Worm (Caenorhabditis elegans): ENCODE results near the gene lsm-7.

Gene lsm-7

ce11 chrIV:10958230-10958588 lies 24.9 kb downstream of the lsm-7 start, which contains the start of gene sri-19:
sri-19 (plus strand) TSS chrIV:10958372.
- TF ChIP-seq hmg-20 (GFP tag; IDR thresholded peaks at IDR 0.05) = no peak
- TF ChIP-seq Y79H2A.3 (GFP tag; conservative IDR thresholded peaks at IDR 0.05) = no peak
- no peak for TF ChIP-seq ZK185.1 (tag; optimal IDR thresholded peaks at IDR 0.05; ENCODE audit: poor library complexity, severe bottlenecking)
- no peak for TF ChIP-seq dpl-1 (GFP tag; optimal IDR thresholded peaks at IDR 0.05)
- TF ChIP-seq D2030.7 (GFP tag; IDR thresholded peaks at IDR 0.05) = no peak
- TF ChIP-seq F57C9.4 (tag; optimal IDR thresholded peaks at IDR 0.05) = no peak
- TF ChIP-seq ceh-27 (GFP tag; optimal IDR thresholded peaks at IDR 0.05) = no peak
- TF ChIP-seq ama-1 (optimal IDR thresholded peaks at IDR 0.05) = no peak
- no peak for TF ChIP-seq ama-1 (GFP tag; optimal IDR thresholded peaks at IDR 0.05)
- no peak for TF ChIP-seq lag-1 (GFP tag; IDR thresholded peaks at IDR 0.05)
- TF ChIP-seq F52B5.7 (tag; optimal IDR thresholded peaks at IDR 0.05) = no peak

ce11 chrIV:10964688-10965087 lies 31.4 kb downstream of the lsm-7 start:
- TF ChIP-seq nhr-80 (tag; optimal IDR thresholded peaks at IDR 0.05) (peak; percentile 57), mes-4 (tag; optimal IDR thresholded peaks at IDR 0.05) (no peak)

DNA sequence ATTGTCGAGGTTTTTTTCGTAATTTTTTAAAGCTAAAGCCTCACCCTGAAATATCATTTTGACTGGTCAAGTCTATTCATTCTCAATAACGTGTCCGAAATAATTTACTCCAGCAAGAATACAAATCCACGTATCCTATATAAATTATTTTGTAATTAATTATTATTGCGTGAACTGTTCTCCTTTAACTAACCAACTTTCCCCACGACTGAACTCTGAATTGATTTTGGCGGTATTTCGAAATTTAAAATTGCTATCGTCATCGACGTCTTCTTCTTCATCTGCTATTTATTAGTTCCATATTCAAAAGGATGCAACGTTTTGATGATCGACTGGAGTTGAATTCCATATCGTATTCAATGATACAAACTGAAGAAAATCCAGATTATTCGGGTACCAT lies 33.1 kb downstream of the lsm-7 start, which contains the start of the genes aqp-3 and Y69E1A.8:
Gene aqp-3, minus strand, starts transcription at position 101 of the 400 bp plus-strand sequence.
Gene Y69E1A.8, plus strand, starts transcription at position 246 of the 400 bp plus-strand sequence.
- TF ChIP-seq fkh-3 (tag; optimal IDR thresholded peaks at IDR 0.05) (no peak), attf-6 (GFP tag; IDR thresholded peaks at IDR 0.05) (no peak), K11D2.4 (GFP tag; IDR thresholded peaks at IDR 0.05) (no peak), attf-3 (GFP tag; conservative IDR thresholded peaks at IDR 0.05) (no peak), ekl-4 (GFP tag; IDR thresholded peaks at IDR 0.05) (no peak), sdz-38 (tag; optimal IDR thresholded peaks at IDR 0.05) (no peak), nhr-27 (tag; optimal IDR thresholded peaks at IDR 0.05) (no peak), F33H1.4 (GFP tag; IDR thresholded peaks at IDR 0.05) (no peak), T26A5.8 (tag; optimal IDR thresholded peaks at IDR 0.05) (no peak), somi-1 (GFP tag; optimal IDR thresholded peaks at IDR 0.05) (no peak), nfya-1 (tag; optimal IDR thresholded peaks at IDR 0.05; ENCODE audit: borderline replicate concordance, insufficient read depth) (no peak)

ce11 chrIV:10970333-10970732 lies 37.0 kb downstream of the lsm-7 start:
- peak; percentile 45 for TF ChIP-seq ztf-22 (GFP tag; optimal IDR thresholded peaks at IDR 0.05)
- TF ChIP-seq bed-1 (GFP tag; IDR thresholded peaks at IDR 0.05) = no peak
- TF ChIP-seq B0035.1 (tag; optimal IDR thresholded peaks at IDR 0.05) = no peak
- TF ChIP-seq let-607 (tag; optimal IDR thresholded peaks at IDR 0.05) = peak; percentile 34 to 66
- no peak for TF ChIP-seq repo-1 (tag; optimal IDR thresholded peaks at IDR 0.05)
- peak; percentile 77 for TF ChIP-seq ets-4 (GFP tag; optimal IDR thresholded peaks at IDR 0.05)
- TF ChIP-seq ceh-27 (GFP tag; optimal IDR thresholded peaks at IDR 0.05) = no peak
- TF ChIP-seq T07F8.4 (tag; optimal IDR thresholded peaks at IDR 0.05) = no peak
- no peak for TF ChIP-seq F39B2.1 (GFP tag; IDR thresholded peaks at IDR 0.05)
- no peak for TF ChIP-seq F52B5.7 (tag; optimal IDR thresholded peaks at IDR 0.05)
- TF ChIP-seq T26A5.8 (tag; optimal IDR thresholded peaks at IDR 0.05) = no peak
- no peak for TF ChIP-seq madf-8 (GFP tag; conservative IDR thresholded peaks at IDR 0.05)
- no peak for TF ChIP-seq dpff-1 (tag; optimal IDR thresholded peaks at IDR 0.05)
- TF ChIP-seq dox-1 (GFP tag; IDR thresholded peaks at IDR 0.05) = no peak
- no peak for TF ChIP-seq zfh-2 (GFP tag; conservative IDR thresholded peaks at IDR 0.05)
- no peak for TF ChIP-seq ceh-58 (GFP tag; IDR thresholded peaks at IDR 0.05)
- TF ChIP-seq nhr-80 (tag; optimal IDR thresholded peaks at IDR 0.05) = peak; percentile 97
- TF ChIP-seq atf-7 (tag; optimal IDR thresholded peaks at IDR 0.05) = no peak
- no peak for TF ChIP-seq lsy-27 (tag; optimal IDR thresholded peaks at IDR 0.05; ENCODE audit: borderline replicate concordance, insufficient read depth)
- TF ChIP-seq ZK185.1 (tag; optimal IDR thresholded peaks at IDR 0.05; ENCODE audit: poor library complexity, severe bottlenecking) = no peak
- TF ChIP-seq snpc-4 (GFP tag; optimal IDR thresholded peaks at IDR 0.05) = no peak
- TF ChIP-seq snpc-4 (tag; optimal IDR thresholded peaks at IDR 0.05) = no peak
- TF ChIP-seq K11D2.4 (GFP tag; IDR thresholded peaks at IDR 0.05) = no peak
- TF ChIP-seq snpc-3.4 (tag; optimal IDR thresholded peaks at IDR 0.05) = no peak
- TF ChIP-seq D2030.7 (GFP tag; IDR thresholded peaks at IDR 0.05) = no peak
- TF ChIP-seq mes-4 (tag; optimal IDR thresholded peaks at IDR 0.05) = no peak

All from whole organism, young adult.